Worm (Caenorhabditis elegans): ENCODE measurements around the gene Y47D3A.32.

- TF ChIP-seq rcor-1 (GFP tag; IDR thresholded peaks at IDR 0.05) = 0 out of 2 replicates have a peak, but pooled peaks have one; percentile 27
- TF ChIP-seq nhr-90 (tag; optimal IDR thresholded peaks at IDR 0.05) = no peak
- no peak for TF ChIP-seq ceh-58 (GFP tag; IDR thresholded peaks at IDR 0.05)
- no peak for TF ChIP-seq nhr-120 (GFP tag; IDR thresholded peaks at IDR 0.05)
- peak; percentile 63 for TF ChIP-seq F49E8.2 (tag; optimal IDR thresholded peaks at IDR 0.05; ENCODE audit: insufficient read depth)
- TF ChIP-seq hmg-1.2 (GFP tag; IDR thresholded peaks at IDR 0.05) = no peak
- TF ChIP-seq F52B5.7 (tag; optimal IDR thresholded peaks at IDR 0.05) = no peak
- no peak for TF ChIP-seq unc-62 (GFP tag; optimal IDR thresholded peaks at IDR 0.05)
- TF ChIP-seq hrde-1 (tag; optimal IDR thresholded peaks at IDR 0.05; ENCODE audit: borderline replicate concordance) = no peak
- no peak for TF ChIP-seq hmg-20 (GFP tag; IDR thresholded peaks at IDR 0.05)
- peak; percentile 25 for TF ChIP-seq dpl-1 (GFP tag; optimal IDR thresholded peaks at IDR 0.05)
- TF ChIP-seq lag-1 (GFP tag; IDR thresholded peaks at IDR 0.05) = no peak
- TF ChIP-seq mxl-1 (tag; optimal IDR thresholded peaks at IDR 0.05) = no peak
- TF ChIP-seq lin-40 (tag; optimal IDR thresholded peaks at IDR 0.05) = no peak
Observed at ce11 chrIII:11289876-11290275, 37.7 kb downstream of the Y47D3A.32 start.

All from whole organism, young adult.